Worm (Caenorhabditis elegans): ENCODE data around the gene scb-1.

Gene scb-1

ce11 chrV:11076403-11076802 is 43.1 kb downstream of the scb-1 start:
- TF ChIP-seq elt-2 (tag; optimal IDR thresholded peaks at IDR 0.05) (peak; percentile 52), sea-2 (GFP tag; optimal IDR thresholded peaks at IDR 0.05) (no peak), nhr-25 (tag; optimal IDR thresholded peaks at IDR 0.05) (peak; percentile 72), egl-5 (tag; optimal IDR thresholded peaks at IDR 0.05) (peak; percentile 8), ceh-28 (tag; optimal IDR thresholded peaks at IDR 0.05) (no peak), ztf-11 (tag; optimal IDR thresholded peaks at IDR 0.05) (no peak), nhr-23 (tag; optimal IDR thresholded peaks at IDR 0.05) (no peak), ceh-9 (tag; optimal IDR thresholded peaks at IDR 0.05) (no peak), nhr-28 (tag; optimal IDR thresholded peaks at IDR 0.05) (no peak), jun-1 (tag; optimal IDR thresholded peaks at IDR 0.05) (peak; percentile 4), pha-4 (tag; optimal IDR thresholded peaks at IDR 0.05) (peak; percentile 32), ama-1 (optimal IDR thresholded peaks at IDR 0.05) (peak; percentile 94), nhr-43 (tag; optimal IDR thresholded peaks at IDR 0.05; ENCODE audit: poor library complexity, severe bottlenecking) (no peak), nhr-77 (tag; optimal IDR thresholded peaks at IDR 0.05) (no peak)

ce11 chrV:11076028-11076402 is 43.5 kb downstream of the scb-1 start:
- TF ChIP-seq jun-1 (tag; optimal IDR thresholded peaks at IDR 0.05): no peak
- peak; percentile 34 for TF ChIP-seq tbx-2 (tag; optimal IDR thresholded peaks at IDR 0.05)
- TF ChIP-seq nhr-12 (tag; optimal IDR thresholded peaks at IDR 0.05): no peak
- TF ChIP-seq nhr-43 (tag; optimal IDR thresholded peaks at IDR 0.05; ENCODE audit: poor library complexity, severe bottlenecking): peak; percentile 14

- TF ChIP-seq nhr-25 (tag; optimal IDR thresholded peaks at IDR 0.05): peak; percentile 68
- TF ChIP-seq ama-1 (optimal IDR thresholded peaks at IDR 0.05): peak; percentile 64
- TF ChIP-seq eor-1 (tag; optimal IDR thresholded peaks at IDR 0.05): no peak
- TF ChIP-seq hmg-11 (tag; optimal IDR thresholded peaks at IDR 0.05): peak; percentile 85
- peak; percentile 78 for TF ChIP-seq nfya-1 (tag; optimal IDR thresholded peaks at IDR 0.05; ENCODE audit: insufficient read depth)
- TF ChIP-seq snpc-4 (tag; optimal IDR thresholded peaks at IDR 0.05): peak; percentile 28
- peak; percentile 26 for TF ChIP-seq nhr-23 (tag; optimal IDR thresholded peaks at IDR 0.05)
- TF ChIP-seq mdl-1 (tag; optimal IDR thresholded peaks at IDR 0.05): peak; percentile 23
- peak; percentile 61 for TF ChIP-seq lin-15B (tag; optimal IDR thresholded peaks at IDR 0.05)
- no peak for TF ChIP-seq pqm-1 (tag; optimal IDR thresholded peaks at IDR 0.05)
- TF ChIP-seq ztf-11 (tag; optimal IDR thresholded peaks at IDR 0.05): no peak
Measured at ce11 chrV:11075209-11076027, 44.1 kb downstream of the scb-1 start.

ce11 chrV:11074448-11074847 is 45.1 kb downstream of the scb-1 start, which contains the start of gene act-3:
Gene act-3 (minus strand): TSS chrV:11074498.
- peak; percentile 27 for TF ChIP-seq lin-39 (tag; optimal IDR thresholded peaks at IDR 0.05)
- peak; percentile 1 for TF ChIP-seq pha-4 (tag; optimal IDR thresholded peaks at IDR 0.05)
- TF ChIP-seq ceh-9 (tag; optimal IDR thresholded peaks at IDR 0.05): no peak
- TF ChIP-seq nfya-1 (tag; optimal IDR thresholded peaks at IDR 0.05; ENCODE audit: insufficient read depth): peak; percentile 40

- TF ChIP-seq fkh-2 (tag; optimal IDR thresholded peaks at IDR 0.05): no peak
- TF ChIP-seq nhr-43 (tag; optimal IDR thresholded peaks at IDR 0.05; ENCODE audit: poor library complexity, severe bottlenecking): no peak
- TF ChIP-seq lin-39 (tag; optimal IDR thresholded peaks at IDR 0.05): no peak
- TF ChIP-seq ama-1 (optimal IDR thresholded peaks at IDR 0.05): no peak
- TF ChIP-seq nhr-76 (tag; optimal IDR thresholded peaks at IDR 0.05): no peak
- no peak for TF ChIP-seq hmg-11 (tag; optimal IDR thresholded peaks at IDR 0.05)
- TF ChIP-seq fos-1 (tag; optimal IDR thresholded peaks at IDR 0.05): no peak
- no peak for TF ChIP-seq egl-27 (tag; optimal IDR thresholded peaks at IDR 0.05)
- TF ChIP-seq unc-62 (GFP tag; optimal IDR thresholded peaks at IDR 0.05): no peak
- TF ChIP-seq elt-1 (tag; optimal IDR thresholded peaks at IDR 0.05): no peak
- TF ChIP-seq ceh-16 (tag; optimal IDR thresholded peaks at IDR 0.05): no peak
- no peak for TF ChIP-seq nhr-67 (tag; optimal IDR thresholded peaks at IDR 0.05)
- TF ChIP-seq snpc-4 (tag; optimal IDR thresholded peaks at IDR 0.05): no peak
- no peak for TF ChIP-seq nhr-23 (tag; optimal IDR thresholded peaks at IDR 0.05)
- no peak for TF ChIP-seq nhr-77 (tag; optimal IDR thresholded peaks at IDR 0.05)
- TF ChIP-seq ceh-9 (tag; optimal IDR thresholded peaks at IDR 0.05): no peak
Measured at ce11 chrV:11073354-11073753, 46.2 kb downstream of the scb-1 start.
